Worm (Caenorhabditis elegans) whole organism, late embryonic: Measurements from ENCODE around the gene C31H2.3.

ENCODE experiments used
- C08G9.2 ChIP-seq: sonication (generic microtip); optimal IDR thresholded peaks from 2 replicates; lab custom pipeline; 2016; ENCODE audit warnings: mild to moderate bottlenecking, missing genetic modification characterization, moderate library complexity, missing compliant biosample characterization
- F13H6.1 ChIP-seq: sonication (generic microtip); optimal IDR thresholded peaks from 2 replicates; lab custom pipeline; 2016; ENCODE audit warnings: missing genetic modification characterization, missing compliant biosample characterization
- T23F11.4 ChIP-seq: fragments of 200-800 bp; sonication (Bioruptor generic); optimal IDR thresholded peaks from 2 replicates; lab custom pipeline; 2018; ENCODE audit warnings: mild to moderate bottlenecking, missing genetic modification characterization, missing compliant biosample characterization
- Y22D7AL.16 ChIP-seq: sonication (generic microtip); optimal IDR thresholded peaks from 2 replicates; lab custom pipeline; 2016; ENCODE audit warnings: missing genetic modification characterization, missing compliant biosample characterization
- ahr-1 ChIP-seq: sonication (generic microtip); optimal IDR thresholded peaks from 2 replicates; lab custom pipeline; 2016; ENCODE audit warnings: missing genetic modification characterization, missing compliant biosample characterization
- ama-1 ChIP-seq: fragments of 150-350 bp; optimal IDR thresholded peaks from 2 replicates; lab custom pipeline; 2014
- ceh-18 ChIP-seq: sonication (generic microtip); optimal IDR thresholded peaks from 2 replicates; lab custom pipeline; 2016; ENCODE audit warnings: missing genetic modification characterization, missing compliant biosample characterization
- ceh-2 ChIP-seq: sonication (generic microtip); optimal IDR thresholded peaks from 2 replicates; lab custom pipeline; 2016; ENCODE audit warnings: missing genotype, missing genetic modification characterization, missing compliant biosample characterization
- ceh-30 ChIP-seq: fragments of 150-350 bp; optimal IDR thresholded peaks from 2 replicates; lab custom pipeline; 2014; ENCODE audit warnings: missing biosample characterization, missing genetic modification characterization
- ceh-31 ChIP-seq: sonication (generic microtip); optimal IDR thresholded peaks from 2 replicates; lab custom pipeline; 2016; ENCODE audit warnings: missing genetic modification characterization, missing compliant biosample characterization
- ceh-34 ChIP-seq: sonication (generic microtip); optimal IDR thresholded peaks from 2 replicates; lab custom pipeline; 2016; ENCODE audit warnings: mild to moderate bottlenecking, missing genetic modification characterization, missing compliant biosample characterization
- ceh-45 ChIP-seq: fragments of 200-800 bp; sonication (Bioruptor generic); IDR thresholded peaks from 2 replicates; pipeline ENCODE4 v1.3.6; 2022; ENCODE audit warnings: missing genetic modification reagents, missing genetic modification characterization, missing compliant biosample characterization
- ceh-48 ChIP-seq: sonication (generic microtip); optimal IDR thresholded peaks from 2 replicates; lab custom pipeline; 2016; ENCODE audit warnings: missing genetic modification characterization, inconsistent platforms, missing compliant biosample characterization
- ceh-6 ChIP-seq: fragments of 200-800 bp; sonication (Bioruptor generic); optimal IDR thresholded peaks from 2 replicates; lab custom pipeline; 2018; ENCODE audit warnings: mild to moderate bottlenecking, missing genetic modification characterization, missing compliant biosample characterization
- ceh-9 ChIP-seq: sonication (generic microtip); optimal IDR thresholded peaks from 2 replicates; lab custom pipeline; 2016; ENCODE audit warnings: mild to moderate bottlenecking, missing genetic modification characterization, inconsistent platforms, missing compliant biosample characterization
- che-1 ChIP-seq: sonication (generic microtip); optimal IDR thresholded peaks from 2 replicates; lab custom pipeline; 2016; ENCODE audit warnings: mild to moderate bottlenecking, missing genetic modification characterization, missing compliant biosample characterization
- dmd-4 ChIP-seq: sonication (generic microtip); optimal IDR thresholded peaks from 2 replicates; lab custom pipeline; 2016; ENCODE audit warnings: borderline replicate concordance, missing genetic modification characterization, missing compliant biosample characterization
- elt-2 ChIP-seq: sonication (generic microtip); optimal IDR thresholded peaks from 2 replicates; lab custom pipeline; 2016; ENCODE audit warnings: missing genetic modification reagents, missing genetic modification characterization, missing compliant biosample characterization
- elt-4 ChIP-seq: sonication (generic microtip); optimal IDR thresholded peaks from 2 replicates; lab custom pipeline; 2016; ENCODE audit warnings: missing genetic modification characterization, missing compliant biosample characterization
- ets-4 ChIP-seq: sonication (generic microtip); optimal IDR thresholded peaks from 2 replicates; lab custom pipeline; 2016; ENCODE audit warnings: missing genetic modification characterization, missing compliant biosample characterization
- fkh-10 ChIP-seq: fragments of 150-350 bp; optimal IDR thresholded peaks from 2 replicates; lab custom pipeline; 2014; ENCODE audit warnings: missing biosample characterization, missing genetic modification reagents, missing genetic modification characterization
- fkh-6 ChIP-seq: sonication (generic microtip); optimal IDR thresholded peaks from 2 replicates; lab custom pipeline; 2016; ENCODE audit warnings: missing genetic modification characterization, missing compliant biosample characterization
- hlh-13 ChIP-seq: fragments of 200-800 bp; sonication (Bioruptor generic); optimal IDR thresholded peaks from 2 replicates; lab custom pipeline; 2018; ENCODE audit warnings: mild to moderate bottlenecking, missing genetic modification characterization, missing compliant biosample characterization
- hlh-15 ChIP-seq: sonication (generic microtip); optimal IDR thresholded peaks from 2 replicates; lab custom pipeline; 2016; ENCODE audit warnings: missing genetic modification characterization, missing compliant biosample characterization
- hlh-30 ChIP-seq: sonication (generic microtip); optimal IDR thresholded peaks from 2 replicates; lab custom pipeline; 2017; ENCODE audit warnings: antibody characterized with exemption, missing genetic modification characterization, missing compliant biosample characterization; ENCODE audit not compliant: insufficient read depth
- hlh-8 ChIP-seq: sonication (generic microtip); optimal IDR thresholded peaks from 2 replicates; lab custom pipeline; 2016; ENCODE audit warnings: missing genotype, missing genetic modification characterization, missing compliant biosample characterization
- lim-6 ChIP-seq: sonication (generic microtip); optimal IDR thresholded peaks from 2 replicates; lab custom pipeline; 2016; ENCODE audit warnings: missing genetic modification characterization, missing compliant biosample characterization
- madf-2 ChIP-seq: sonication (generic microtip); optimal IDR thresholded peaks from 2 replicates; lab custom pipeline; 2017; ENCODE audit warnings: missing genetic modification characterization, missing compliant biosample characterization
- mec-3 ChIP-seq: sonication (generic microtip); optimal IDR thresholded peaks from 2 replicates; lab custom pipeline; 2016; ENCODE audit warnings: borderline replicate concordance, missing genetic modification characterization, missing compliant biosample characterization
- npax-4 ChIP-seq: sonication (generic microtip); optimal IDR thresholded peaks from 2 replicates; lab custom pipeline; 2016; ENCODE audit warnings: missing genetic modification characterization, missing compliant biosample characterization
- odd-2 ChIP-seq: sonication (generic microtip); optimal IDR thresholded peaks from 2 replicates; lab custom pipeline; 2017; ENCODE audit warnings: antibody characterized with exemption, mild to moderate bottlenecking, missing genetic modification characterization, missing compliant biosample characterization
- pag-3 ChIP-seq: sonication (generic microtip); optimal IDR thresholded peaks from 2 replicates; lab custom pipeline; 2016; ENCODE audit warnings: missing compliant biosample characterization, missing genetic modification characterization, borderline replicate concordance
- pat-9 ChIP-seq: fragments of 200-800 bp; sonication (Bioruptor generic); optimal IDR thresholded peaks from 2 replicates; lab custom pipeline; 2018; ENCODE audit warnings: mild to moderate bottlenecking, missing genetic modification characterization, moderate library complexity, missing compliant biosample characterization
- pha-2 ChIP-seq: sonication (generic microtip); optimal IDR thresholded peaks from 2 replicates; lab custom pipeline; 2017; ENCODE audit warnings: mild to moderate bottlenecking, missing genetic modification characterization, missing compliant biosample characterization
- pha-4 ChIP-seq: fragments of 150-350 bp; optimal IDR thresholded peaks from 2 replicates; lab custom pipeline; 2018; ENCODE audit warnings: missing biosample characterization, missing genetic modification reagents, missing genetic modification characterization
- pros-1 ChIP-seq: fragments of 150-350 bp; optimal IDR thresholded peaks from 2 replicates; lab custom pipeline; 2014; ENCODE audit warnings: missing biosample characterization, missing genetic modification reagents, missing genetic modification characterization
- rnt-1 ChIP-seq: sonication (generic microtip); optimal IDR thresholded peaks from 2 replicates; lab custom pipeline; 2016; ENCODE audit warnings: missing genetic modification characterization, missing compliant biosample characterization
- sdc-2 ChIP-seq: sonication (generic microtip); optimal IDR thresholded peaks from 2 replicates; lab custom pipeline; 2016; ENCODE audit warnings: missing genotype, missing genetic modification characterization, missing compliant biosample characterization
- sox-2 ChIP-seq: fragments of 200-800 bp; sonication (Bioruptor generic); IDR thresholded peaks from 2 replicates; pipeline ENCODE4 v1.3.6; 2022; ENCODE audit warnings: missing genetic modification reagents, missing genetic modification characterization, missing compliant biosample characterization
- sox-4 ChIP-seq: sonication (generic microtip); optimal IDR thresholded peaks from 2 replicates; lab custom pipeline; 2017; ENCODE audit warnings: mild to moderate bottlenecking, missing genetic modification characterization, inconsistent platforms, missing compliant biosample characterization
- tbx-7 ChIP-seq: sonication (generic microtip); optimal IDR thresholded peaks from 2 replicates; lab custom pipeline; 2016; ENCODE audit warnings: missing genotype, missing genetic modification characterization, missing compliant biosample characterization
- ttx-3 ChIP-seq: sonication (generic microtip); optimal IDR thresholded peaks from 2 replicates; lab custom pipeline; 2016; ENCODE audit warnings: missing genetic modification reagents, missing genetic modification characterization, missing compliant biosample characterization
- unc-3 ChIP-seq, 2 experiments: fragments of 200-800 bp in 1 of 2; sonication (Bioruptor generic) in 1 of 2; sonication (generic microtip) in 1 of 2; conservative IDR thresholded peaks in 1 of 2; optimal IDR thresholded peaks in 1 of 2; 2 replicates each; pipeline versions ENCODE4 v1.3.6 to Lab custom; 2016 to 2022; ENCODE audit warnings: missing compliant biosample characterization in 2 of 2, missing genetic modification characterization in 2 of 2, missing genetic modification reagents in 1 of 2
- unc-42 ChIP-seq: sonication (generic microtip); optimal IDR thresholded peaks from 2 replicates; lab custom pipeline; 2016; ENCODE audit warnings: missing genotype, missing genetic modification characterization, missing compliant biosample characterization
- unc-55 ChIP-seq: sonication (generic microtip); optimal IDR thresholded peaks from 2 replicates; lab custom pipeline; 2017; ENCODE audit warnings: missing biosample characterization, missing genetic modification reagents, missing genetic modification characterization
- unc-86 ChIP-seq: sonication (generic microtip); optimal IDR thresholded peaks from 2 replicates; lab custom pipeline; 2016; ENCODE audit warnings: missing genetic modification characterization, missing compliant biosample characterization
- zip-5 ChIP-seq: sonication (generic microtip); optimal IDR thresholded peaks from 2 replicates; lab custom pipeline; 2016; ENCODE audit warnings: missing genetic modification characterization, missing compliant biosample characterization

The C31H2.3 gene

ce11 chrX:5171085-5171484 lies 16.9 kb upstream of the C31H2.3 start, which contains the start of gene T03G11.10 (continued):
- TF ChIP-seq pros-1 (tag; lab: Kevin White, UChicago) (no peak), hlh-15 (tag; lab: Kevin White, UChicago) (no peak), pat-9 (tag; lab: Kevin White, UChicago) (no peak)
- TF ChIP-seq, all 69 proteins: peak for 0

- TF ChIP-seq pros-1 (tag; lab: Kevin White, UChicago) (no peak), sox-2 (GFP tag; lab: Robert Waterston, UW) (no peak), elt-4 (tag; lab: Kevin White, UChicago) (no peak), rnt-1 (no peak), pha-4 (tag; lab: Kevin White, UChicago) (no peak), fkh-10 (GFP tag; lab: Kevin White, UChicago) (no peak), hlh-15 (tag; lab: Kevin White, UChicago) (no peak), ceh-18 (tag; lab: Kevin White, UChicago) (no peak), pag-3 (tag; lab: Kevin White, UChicago) (no peak), hlh-13 (GFP tag; lab: Kevin White, UChicago) (no peak), hlh-30 (tag; lab: Kevin White, UChicago) (no peak), T23F11.4 (GFP tag; lab: Kevin White, UChicago) (no peak), unc-3 (GFP tag; conservative IDR thresholded peaks at IDR 0.05; lab: Robert Waterston, UW) (no peak), unc-3 (tag; optimal IDR thresholded peaks at IDR 0.05; lab: Kevin White, UChicago) (no peak), ceh-34 (tag; lab: Kevin White, UChicago) (no peak), F13H6.1 (tag; lab: Kevin White, UChicago) (no peak), unc-55 (GFP tag; lab: Kevin White, UChicago) (no peak), ceh-9 (tag; lab: Kevin White, UChicago) (no peak), che-1 (tag; lab: Kevin White, UChicago) (no peak), unc-86 (tag; lab: Kevin White, UChicago) (no peak)
- TF ChIP-seq, all 69 proteins: peak for 0
Observed at ce11 chrX:5168770-5169169, 14.6 kb upstream of the C31H2.3 start.

ce11 chrX:5165037-5165436 lies 10.9 kb upstream of the C31H2.3 start, which contains the start of gene mans-3:
Gene mans-3, plus strand, starts transcription at chrX:5165395.
- TF ChIP-seq ceh-30 (no peak), npax-4 (peak; percentile 22), tbx-7 (tag; lab: Kevin White, UChicago) (no peak), ceh-48 (tag; lab: Kevin White, UChicago) (peak; percentile 20), F13H6.1 (tag; lab: Kevin White, UChicago) (peak; percentile 53), ceh-6 (peak; percentile 29), C08G9.2 (tag; lab: Kevin White, UChicago) (no peak), ceh-34 (tag; lab: Kevin White, UChicago) (peak; percentile 69), unc-42 (tag; lab: Kevin White, UChicago) (peak; percentile 76), zip-5 (tag; lab: Kevin White, UChicago) (peak; percentile 28), ceh-45 (GFP tag; lab: Robert Waterston, UW) (peak; percentile 28; the same call in 1 of the 2 replicates), ceh-31 (peak; percentile 65), elt-4 (tag; lab: Kevin White, UChicago) (no peak), elt-2 (tag; lab: Kevin White, UChicago) (peak; percentile 72), ahr-1 (tag; lab: Kevin White, UChicago) (no peak), dmd-4 (tag; lab: Kevin White, UChicago) (peak; percentile 51), mec-3 (tag; lab: Kevin White, UChicago) (no peak), madf-2 (tag; lab: Kevin White, UChicago) (no peak), che-1 (tag; lab: Kevin White, UChicago) (peak; percentile 10), lim-6 (tag; lab: Kevin White, UChicago) (no peak), hlh-8 (tag; lab: Kevin White, UChicago) (peak; percentile 35), ttx-3 (peak; percentile 74), unc-86 (tag; lab: Kevin White, UChicago) (peak; percentile 65), ets-4 (tag; lab: Kevin White, UChicago) (peak; percentile 39), T23F11.4 (GFP tag; lab: Kevin White, UChicago) (peak; percentile 44), pha-2 (peak; percentile 15), pag-3 (tag; lab: Kevin White, UChicago) (no peak), Y22D7AL.16 (tag; lab: Kevin White, UChicago) (peak; percentile 7), sox-4 (tag; lab: Kevin White, UChicago) (peak; percentile 54), fkh-6 (tag; lab: Kevin White, UChicago) (peak; percentile 16), ceh-9 (tag; lab: Kevin White, UChicago) (no peak), sdc-2 (tag; lab: Kevin White, UChicago) (peak; percentile 76), ama-1 (lab: Kevin White, UChicago) (no peak), odd-2 (tag; lab: Kevin White, UChicago) (no peak), ceh-2 (tag; lab: Kevin White, UChicago) (peak; percentile 51), pros-1 (tag; lab: Kevin White, UChicago) (peak; percentile 44)
